Worm (Caenorhabditis elegans) whole organism, young adult: ENCODE data around the gene mtpn-1.

Source experiments
- ama-1 ChIP-seq, 3 experiments: fragments of 150-350 bp in 1 of 3; sonication (generic microtip) in 2 of 3; optimal IDR thresholded peaks; 2 replicates each; lab custom pipeline; 2014 to 2018; ENCODE audit warnings: missing biosample characterization in 2 of 3, missing genetic modification characterization in 2 of 3, missing genetic modification reagents in 2 of 3
- efl-1 ChIP-seq: fragments of 150-350 bp; optimal IDR thresholded peaks from 2 replicates; lab custom pipeline; 2014; ENCODE audit warnings: missing biosample characterization, missing genetic modification reagents, missing genetic modification characterization
- hmg-1.2 ChIP-seq: fragments of 200-800 bp; sonication (Bioruptor generic); IDR thresholded peaks from 2 replicates; pipeline ENCODE4 v1.3.6; 2022; ENCODE audit warnings: missing genetic modification reagents, missing genetic modification characterization, missing compliant biosample characterization
- hmg-20 ChIP-seq: fragments of 200-800 bp; sonication (Bioruptor generic); IDR thresholded peaks from 2 replicates; pipeline ENCODE4 v1.3.6; 2022; ENCODE audit warnings: missing genetic modification reagents, missing genetic modification characterization, missing compliant biosample characterization
- ztf-28 ChIP-seq: fragments of 200-800 bp; sonication (Bioruptor generic); IDR thresholded peaks from 2 replicates; pipeline ENCODE4 v1.3.6; 2022; ENCODE audit warnings: missing genetic modification reagents, missing genetic modification characterization, missing compliant biosample characterization
- ztf-6 ChIP-seq: fragments of 200-800 bp; sonication (Bioruptor generic); IDR thresholded peaks from 2 replicates; pipeline ENCODE4 v1.3.6; 2022; ENCODE audit warnings: missing genetic modification reagents, missing genetic modification characterization, missing compliant biosample characterization

DNA sequence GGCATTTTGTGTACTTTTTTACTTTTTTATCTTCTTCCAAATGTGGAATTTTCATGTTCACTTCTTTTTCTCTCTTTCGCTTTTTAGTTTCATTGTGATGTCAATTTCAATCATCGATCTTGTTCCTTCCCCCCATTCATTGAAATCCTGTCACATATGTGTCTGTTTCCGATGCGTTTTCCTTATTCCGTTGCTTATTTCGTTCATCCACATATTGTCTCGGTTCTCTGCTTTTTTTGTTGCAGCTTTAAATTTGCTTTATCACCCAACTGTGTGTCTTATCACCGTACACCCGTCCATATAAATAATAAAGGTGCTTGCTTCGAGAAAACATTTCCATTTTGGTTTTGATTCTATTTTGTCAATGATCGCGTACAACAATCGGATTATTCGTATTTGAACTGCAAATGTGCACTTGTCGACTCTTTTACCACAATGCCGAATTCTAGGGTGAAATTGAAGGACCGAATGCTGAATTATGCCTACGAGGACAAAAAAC, 2.0 kb downstream of the mtpn-1 start, which contains the start of the genes C43H6.12 and trpp-12:
- TF ChIP-seq ama-1 (optimal IDR thresholded peaks at IDR 0.05; lab: Kevin White, UChicago) (no peak), ama-1 (GFP tag; optimal IDR thresholded peaks at IDR 0.05; lab: Kevin White, UChicago) (no peak), hmg-20 (GFP tag; lab: Robert Waterston, UW) (no peak), efl-1 (GFP tag; lab: Kevin White, UChicago) (no peak), ztf-28 (no peak), hmg-1.2 (GFP tag; lab: Robert Waterston, UW) (no peak), ztf-6 (GFP tag; lab: Robert Waterston, UW) (no peak)
